Fruit fly (Drosophila melanogaster) whole organism, embryonic: ENCODE data around the gene mRpL19.
A peak's percentile ranks its signal among the peaks of the same experiment; 100 is the strongest.

Source experiments
- Atf3 ChIP-seq: fragments of 200-800 bp; sonication (Bioruptor generic); optimal IDR thresholded peaks from 3 replicates; lab custom pipeline; 2016; ENCODE audit warnings: missing biosample characterization, missing genetic modification characterization
- Awh ChIP-seq: fragments of 200-800 bp; sonication (Bioruptor generic); IDR thresholded peaks from 2 replicates; pipeline ENCODE4, ENCODE4 v1.3.6; 2022; ENCODE audit warnings: missing biosample characterization, missing genetic modification characterization
- CG10209 ChIP-seq: fragments of 200-800 bp; sonication (Bioruptor generic); optimal IDR thresholded peaks from 3 replicates; lab custom pipeline; 2017; ENCODE audit warnings: missing biosample characterization, mild to moderate bottlenecking, missing genetic modification characterization, missing genetic modification reagents
- CG10366 ChIP-seq: fragments of 200-800 bp; sonication (Bioruptor generic); IDR thresholded peaks from 2 replicates; pipeline ENCODE4 v1.3.6; 2022; ENCODE audit warnings: missing biosample characterization, missing genetic modification characterization
- CG11247 ChIP-seq: fragments of 200-800 bp; sonication (Bioruptor generic); IDR thresholded peaks from 2 replicates; pipeline ENCODE4 v1.3.6; 2022; ENCODE audit warnings: missing biosample characterization, missing genetic modification characterization
- CG17912 ChIP-seq: fragments of 200-800 bp; sonication (Bioruptor generic); optimal IDR thresholded peaks from 2 replicates; lab custom pipeline; 2018; ENCODE audit warnings: missing biosample characterization, mild to moderate bottlenecking, missing genetic modification characterization
- CG18476 ChIP-seq: fragments of 200-800 bp; sonication (Bioruptor generic); optimal IDR thresholded peaks from 2 replicates; lab custom pipeline; 2016; ENCODE audit warnings: missing biosample characterization, mild to moderate bottlenecking, missing genetic modification characterization
- CG2120 ChIP-seq: fragments of 200-800 bp; sonication (Bioruptor generic); optimal IDR thresholded peaks from 3 replicates; lab custom pipeline; 2016; ENCODE audit warnings: missing biosample characterization, missing genetic modification characterization
- CG2712 ChIP-seq: fragments of 200-800 bp; optimal IDR thresholded peaks from 3 replicates; lab custom pipeline; 2019; ENCODE audit warnings: missing biosample characterization, mild to moderate bottlenecking, missing genetic modification characterization, moderate library complexity
- CG31365 ChIP-seq: fragments of 200-800 bp; sonication (Bioruptor generic); optimal IDR thresholded peaks from 2 replicates; lab custom pipeline; 2018; ENCODE audit warnings: missing biosample characterization, mild to moderate bottlenecking, missing genetic modification characterization
- CG3163 ChIP-seq: fragments of 200-800 bp; sonication (Bioruptor generic); optimal IDR thresholded peaks from 3 replicates; lab custom pipeline; 2016; ENCODE audit warnings: missing biosample characterization, missing genetic modification characterization
- CG42726 ChIP-seq: fragments of 200-800 bp; sonication (Bioruptor generic); IDR thresholded peaks from 2 replicates; pipeline ENCODE4 v1.3.6; 2022; ENCODE audit warnings: missing biosample characterization, missing genetic modification characterization; ENCODE audit not compliant: partially characterized antibody
- CG5180 ChIP-seq: fragments of 200-800 bp; sonication (Bioruptor generic); optimal IDR thresholded peaks from 3 replicates; lab custom pipeline; 2017; ENCODE audit warnings: missing biosample characterization, missing genetic modification characterization, mild to moderate bottlenecking, moderate library complexity, missing genetic modification reagents
- CG6272 ChIP-seq: fragments of 200-800 bp; sonication (Bioruptor generic); IDR thresholded peaks from 2 replicates; pipeline ENCODE4 v1.3.6; 2022; ENCODE audit warnings: missing biosample characterization, missing genetic modification characterization
- CG6683 ChIP-seq: fragments of 200-800 bp; sonication (Bioruptor generic); optimal IDR thresholded peaks from 2 replicates; lab custom pipeline; 2017; ENCODE audit warnings: missing biosample characterization, mild to moderate bottlenecking, missing genetic modification characterization, missing genetic modification reagents
- CG7987 ChIP-seq: fragments of 200-800 bp; sonication (Bioruptor generic); optimal IDR thresholded peaks from 2 replicates; lab custom pipeline; 2018; ENCODE audit warnings: missing biosample characterization, mild to moderate bottlenecking, missing genetic modification characterization, moderate library complexity
- CG8388 ChIP-seq: fragments of 200-800 bp; sonication (Bioruptor generic); optimal IDR thresholded peaks from 2 replicates; lab custom pipeline; 2019; ENCODE audit warnings: missing biosample characterization, mild to moderate bottlenecking, missing genetic modification characterization, moderate library complexity
- CG9876 ChIP-seq: fragments of 200-800 bp; sonication (Bioruptor generic); optimal IDR thresholded peaks from 2 replicates; lab custom pipeline; 2016; ENCODE audit warnings: missing biosample characterization, missing genetic modification characterization
- Dbx ChIP-seq: fragments of 200-800 bp; sonication (Bioruptor generic); IDR thresholded peaks from 3 replicates; pipeline ENCODE4 v1.3.6; 2022; ENCODE audit warnings: missing biosample characterization, missing genetic modification characterization
- Eip74EF ChIP-seq, 2 experiments: fragments of 200-800 bp in 1 of 2; fragments of >200 bp in 1 of 2; sonication (Bioruptor generic) in 1 of 2; optimal IDR thresholded peaks; 2 replicates each; lab custom pipeline; 2017 to 2019; ENCODE audit warnings: missing biosample characterization in 2 of 2, missing genetic modification characterization in 2 of 2, mild to moderate bottlenecking in 1 of 2, moderate library complexity in 1 of 2
- Hr3 ChIP-seq: fragments of 200-800 bp; sonication (Bioruptor generic); optimal IDR thresholded peaks from 3 replicates; lab custom pipeline; 2016; ENCODE audit warnings: missing biosample characterization, missing genetic modification characterization
- Max ChIP-seq: fragments of 200-800 bp; sonication (Bioruptor generic); optimal IDR thresholded peaks from 2 replicates; lab custom pipeline; 2016; ENCODE audit warnings: missing biosample characterization, mild to moderate bottlenecking, missing genetic modification characterization
- NC2β ChIP-seq: fragments of 200-800 bp; sonication (Bioruptor generic); optimal IDR thresholded peaks from 2 replicates; lab custom pipeline; 2016; ENCODE audit warnings: missing biosample characterization, missing genetic modification characterization
- NK7.1 ChIP-seq: fragments of 200-800 bp; sonication (Bioruptor generic); optimal IDR thresholded peaks from 3 replicates; lab custom pipeline; 2016; ENCODE audit warnings: missing biosample characterization, missing genetic modification characterization
- Oaz ChIP-seq: fragments of 200-800 bp; sonication (Bioruptor generic); IDR thresholded peaks from 2 replicates; pipeline ENCODE4 v1.3.6; 2022; ENCODE audit warnings: missing biosample characterization, missing genetic modification characterization
- Opbp ChIP-seq: fragments of 200-800 bp; sonication (Bioruptor generic); IDR thresholded peaks from 3 replicates; pipeline ENCODE4 v1.3.6; 2022; ENCODE audit warnings: missing biosample characterization, missing genetic modification characterization; ENCODE audit not compliant: partially characterized antibody
- Poxn ChIP-seq: fragments of 200-800 bp; sonication (Bioruptor generic); IDR thresholded peaks from 2 replicates; pipeline ENCODE4 v1.3.6; 2022; ENCODE audit warnings: missing biosample characterization, missing genetic modification characterization
- Rx ChIP-seq: fragments of 200-800 bp; sonication (Bioruptor generic); IDR thresholded peaks from 2 replicates; pipeline ENCODE4 v1.3.6; 2022; ENCODE audit warnings: missing biosample characterization, missing genetic modification characterization
- ab ChIP-seq: fragments of 200-800 bp; sonication (Bioruptor generic); optimal IDR thresholded peaks from 2 replicates; lab custom pipeline; 2016; ENCODE audit warnings: missing biosample characterization, missing genetic modification characterization
- ac ChIP-seq: fragments of 200-800 bp; sonication (Bioruptor generic); optimal IDR thresholded peaks from 3 replicates; lab custom pipeline; 2017; ENCODE audit warnings: missing biosample characterization, mild to moderate bottlenecking, missing genetic modification characterization
- bab2 ChIP-seq: fragments of 200-800 bp; sonication (Bioruptor generic); optimal IDR thresholded peaks from 2 replicates; lab custom pipeline; 2016; ENCODE audit warnings: missing biosample characterization, missing genetic modification characterization
- bigmax ChIP-seq: fragments of 200-800 bp; sonication (Bioruptor generic); optimal IDR thresholded peaks from 2 replicates; lab custom pipeline; 2018; ENCODE audit warnings: missing biosample characterization, mild to moderate bottlenecking, missing genetic modification characterization
- bsh ChIP-seq, 2 experiments: fragments of 200-800 bp; sonication (Bioruptor generic); optimal IDR thresholded peaks; 2 replicates each; lab custom pipeline; 2017 to 2018; ENCODE audit warnings: mild to moderate bottlenecking in 2 of 2, missing biosample characterization in 2 of 2, missing genetic modification characterization in 2 of 2, moderate library complexity in 1 of 2
- caup ChIP-seq: fragments of 200-800 bp; sonication (Bioruptor generic); optimal IDR thresholded peaks from 3 replicates; lab custom pipeline; 2017; ENCODE audit warnings: missing biosample characterization, mild to moderate bottlenecking, missing genetic modification characterization, moderate library complexity; ENCODE audit not compliant: severe bottlenecking
- corto ChIP-seq: fragments of 200-800 bp; sonication (Bioruptor generic); optimal IDR thresholded peaks from 2 replicates; lab custom pipeline; 2016; ENCODE audit warnings: missing biosample characterization, mild to moderate bottlenecking, missing genetic modification characterization, moderate library complexity
- croc ChIP-seq: fragments of 200-800 bp; sonication (Bioruptor generic); conservative IDR thresholded peaks from 3 replicates; pipeline ENCODE4 v1.3.6; 2022; ENCODE audit warnings: missing biosample characterization, missing genetic modification characterization
- dysf ChIP-seq: fragments of 200-800 bp; sonication (Bioruptor generic); IDR thresholded peaks from 3 replicates; pipeline ENCODE4 v1.3.6; 2022; ENCODE audit warnings: missing biosample characterization, missing genetic modification characterization
- fd96Cb ChIP-seq: fragments of 200-800 bp; sonication (Bioruptor generic); optimal IDR thresholded peaks from 2 replicates; lab custom pipeline; 2018; ENCODE audit warnings: missing biosample characterization, mild to moderate bottlenecking, missing genetic modification characterization, moderate library complexity
- klu ChIP-seq: fragments of 200-800 bp; sonication (Bioruptor generic); IDR thresholded peaks from 2 replicates; pipeline ENCODE4 v1.3.6; 2022; ENCODE audit warnings: missing biosample characterization, missing genetic modification characterization
- lbe ChIP-seq: fragments of 200-800 bp; sonication (Bioruptor generic); optimal IDR thresholded peaks from 2 replicates; lab custom pipeline; 2016; ENCODE audit warnings: missing biosample characterization, mild to moderate bottlenecking, missing genetic modification characterization
- nau ChIP-seq: fragments of 200-800 bp; sonication (Bioruptor generic); optimal IDR thresholded peaks from 3 replicates; lab custom pipeline; 2017; ENCODE audit warnings: missing biosample characterization, mild to moderate bottlenecking, missing genetic modification characterization, missing genetic modification reagents
- pan ChIP-seq, 4 experiments: fragments of >200 bp in 3 of 4; fragments of 200-800 bp in 1 of 4; sonication (Bioruptor generic) in 1 of 4; optimal IDR thresholded peaks in 3 of 4; IDR thresholded peaks in 1 of 4; 2 replicates each; pipeline versions ENCODE4 v1.3.6 to Lab custom; 2017 to 2022; ENCODE audit warnings: missing biosample characterization in 2 of 4, missing genetic modification characterization in 2 of 4, mixed read lengths in 1 of 4
- psq ChIP-seq: fragments of 200-800 bp; sonication (Bioruptor generic); optimal IDR thresholded peaks from 2 replicates; lab custom pipeline; 2017; ENCODE audit warnings: missing biosample characterization, missing genetic modification characterization
- schlank ChIP-seq: fragments of 200-800 bp; sonication (Bioruptor generic); optimal IDR thresholded peaks from 2 replicates; lab custom pipeline; 2018; ENCODE audit warnings: missing biosample characterization, mild to moderate bottlenecking, missing genetic modification characterization
- sim ChIP-seq: fragments of 200-800 bp; sonication (Bioruptor generic); IDR thresholded peaks from 2 replicates; pipeline ENCODE4 v1.3.6; 2022; ENCODE audit warnings: missing biosample characterization, missing genetic modification characterization
- slp2 ChIP-seq: fragments of 200-800 bp; sonication (Bioruptor generic); optimal IDR thresholded peaks from 2 replicates; lab custom pipeline; 2016; ENCODE audit warnings: missing biosample characterization, missing genetic modification characterization
- tgo ChIP-seq: fragments of 200-800 bp; sonication (Bioruptor generic); IDR thresholded peaks from 3 replicates; pipeline ENCODE4 v1.3.6; 2022; ENCODE audit warnings: missing biosample characterization, missing genetic modification characterization
- trem ChIP-seq: fragments of 200-800 bp; optimal IDR thresholded peaks from 3 replicates; lab custom pipeline; 2019; ENCODE audit warnings: missing biosample characterization, mild to moderate bottlenecking, missing genetic modification characterization, moderate library complexity
- zfh1 ChIP-seq: fragments of 200-800 bp; sonication (Bioruptor generic); IDR thresholded peaks from 3 replicates; pipeline ENCODE4 v1.3.6; 2022; ENCODE audit warnings: missing biosample characterization, missing genetic modification characterization

Gene mRpL19

dm6 chr3R:8652731-8653130, 21.2 kb upstream of the mRpL19 start, which contains the start of the genes Sys1 and Dhod (continued):
- TF ChIP-seq Max (peak; percentile 69), nau (GFP tag; lab: Kevin White, UChicago) (no peak), slp2 (GFP tag; lab: Kevin White, UChicago) (peak; percentile 6), croc (no peak), CG18476 (GFP tag; lab: Kevin White, UChicago) (peak; percentile 25), pan (optimal IDR thresholded peaks at IDR 0.05; lab: Kevin White, UChicago) (no peak), pan (GFP tag; optimal IDR thresholded peaks at IDR 0.05 in 1 of 2, IDR thresholded peaks at IDR 0.05 in 1 of 2) (peak in 1 of 2 experiments; percentile 72), CG2120 (GFP tag; lab: Kevin White, UChicago) (peak; percentile 86), CG7987 (GFP tag; lab: Kevin White, UChicago) (peak; percentile 14), bsh (GFP tag; optimal IDR thresholded peaks at IDR 0.05; lab: Kevin White, UChicago) (peak in 1 of 2 experiments; percentile 53), CG6272 (peak; percentile 75), NC2β (GFP tag; lab: Kevin White, UChicago) (peak; percentile 72), Hr3 (GFP tag; lab: Kevin White, UChicago) (peak; percentile 59), dysf (GFP tag; lab: Robert Waterston, UW) (peak; percentile 37; the same call in 1 of the 3 replicates), CG3163 (GFP tag; lab: Kevin White, UChicago) (peak; percentile 28), CG31365 (tag; lab: Kevin White, UChicago) (no peak), CG2712 (tag; lab: Kevin White, UChicago) (peak; percentile 74), CG10366 (GFP tag; lab: Robert Waterston, UW) (peak; percentile 43; the same call in 1 of the 2 replicates), CG9876 (GFP tag; lab: Kevin White, UChicago) (no peak), Poxn (GFP tag; lab: Robert Waterston, UW) (no peak), schlank (tag; lab: Kevin White, UChicago) (no peak), trem (peak; percentile 77), bigmax (GFP tag; lab: Kevin White, UChicago) (no peak), caup (GFP tag; lab: Kevin White, UChicago) (peak; percentile 54), CG10209 (GFP tag; lab: Kevin White, UChicago) (peak; percentile 47), CG8388 (peak; percentile 51), zfh1 (GFP tag; lab: Robert Waterston, UW) (peak; percentile 69; the same call in 2 of the 3 replicates), Rx (0 out of 2 replicates have a peak, but pooled peaks have one; percentile 12), Dbx (GFP tag; lab: Robert Waterston, UW) (peak; percentile 77), NK7.1 (GFP tag; lab: Kevin White, UChicago) (peak; percentile 39), Atf3 (GFP tag; lab: Kevin White, UChicago) (peak; percentile 60), CG11247 (GFP tag; lab: Robert Waterston, UW) (peak; percentile 57; the same call in 1 of the 2 replicates), Opbp (GFP tag; lab: Robert Waterston, UW) (peak; percentile 66; the same call in 2 of the 3 replicates), lbe (peak; percentile 72), CG5180 (GFP tag; lab: Kevin White, UChicago) (no peak), bab2 (GFP tag; lab: Kevin White, UChicago) (peak; percentile 49), CG42726 (GFP tag; lab: Robert Waterston, UW) (no peak), CG6683 (GFP tag; lab: Kevin White, UChicago) (no peak), tgo (peak; percentile 76), klu (GFP tag; lab: Robert Waterston, UW) (peak; percentile 40; the same call in 1 of the 2 replicates), corto (GFP tag; lab: Kevin White, UChicago) (peak; percentile 60), CG17912 (GFP tag; lab: Kevin White, UChicago) (no peak), Eip74EF (GFP tag; optimal IDR thresholded peaks at IDR 0.05; lab: Kevin White, UChicago) (no peak), Oaz (no peak), Awh (GFP tag; lab: Robert Waterston, UW) (0 out of 2 replicates have a peak, but pooled peaks have one; percentile 48), ac (GFP tag; lab: Kevin White, UChicago) (no peak), psq (GFP tag; lab: Kevin White, UChicago) (no peak), fd96Cb (tag; lab: Kevin White, UChicago) (peak; percentile 20), sim (no peak), ab (GFP tag; lab: Kevin White, UChicago) (peak; percentile 41)
